Worm (Caenorhabditis elegans): Measurements from ENCODE around the gene K11D9.3.

Gene K11D9.3

DNA sequence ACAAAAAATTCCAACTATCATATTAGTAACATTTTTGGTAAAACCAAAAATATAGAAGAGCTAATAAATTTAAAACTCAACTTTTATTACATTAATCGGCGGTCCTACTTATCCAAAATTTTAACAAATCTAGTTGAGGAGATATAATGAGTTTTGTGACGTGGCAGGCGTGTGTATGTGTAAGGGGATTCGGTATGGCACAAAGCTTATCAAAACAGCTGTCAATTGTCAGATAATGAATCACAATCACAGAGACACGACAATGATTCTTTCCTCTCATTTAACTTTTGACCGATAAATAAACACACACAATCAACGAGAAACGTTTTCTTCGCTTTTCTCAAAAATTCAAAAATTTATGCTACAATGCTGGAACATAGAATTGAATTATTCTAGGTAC, at the start of gene K11D9.3:
K11D9.3 (minus strand) TSS at position 181 of the 400 bp plus-strand sequence.
- TF ChIP-seq ceh-36 (tag; optimal IDR thresholded peaks at IDR 0.05) (no peak), hnd-1 (tag; optimal IDR thresholded peaks at IDR 0.05) (no peak), flt-1 (GFP tag; IDR thresholded peaks at IDR 0.05) (no peak), sea-1 (GFP tag; conservative IDR thresholded peaks at IDR 0.05) (no peak), ama-1 (optimal IDR thresholded peaks at IDR 0.05) (no peak), ets-7 (tag; optimal IDR thresholded peaks at IDR 0.05) (no peak), F13C5.2 (tag; optimal IDR thresholded peaks at IDR 0.05) (no peak), tbx-37 (GFP tag; conservative IDR thresholded peaks at IDR 0.05) (no peak), hmbx-1 (tag; optimal IDR thresholded peaks at IDR 0.05) (no peak)

DNA sequence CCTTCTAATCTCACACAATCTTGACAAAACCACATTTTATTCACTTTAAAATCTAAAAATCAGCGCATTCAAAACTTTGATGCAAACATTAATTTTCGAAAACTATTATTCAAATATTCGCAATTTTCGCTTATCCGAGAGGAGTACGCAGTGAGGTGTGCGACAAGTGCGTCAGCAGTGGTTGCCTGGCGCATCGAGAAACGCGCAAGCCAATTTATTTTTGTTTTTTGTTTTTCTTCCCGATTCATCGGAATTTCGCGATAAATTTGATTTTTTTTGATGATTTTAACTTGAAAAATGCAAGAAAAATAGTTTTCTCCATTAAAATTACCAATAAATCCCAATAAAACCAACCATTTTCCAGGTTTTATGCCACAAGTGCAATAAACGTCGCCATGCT, 46.8 kb upstream of the K11D9.3 start, which contains the start of the genes fbxb-85 and hex-3:
fbxb-85 (minus strand) TSS at position 106 of the 400 bp plus-strand sequence.
hex-3 (plus strand) TSS at position 365 of the 400 bp plus-strand sequence.
- TF ChIP-seq aly-1 (tag; optimal IDR thresholded peaks at IDR 0.05) (peak; percentile 52), tra-4 (tag; optimal IDR thresholded peaks at IDR 0.05) (peak; percentile 56), ama-1 (optimal IDR thresholded peaks at IDR 0.05) (no peak), tbx-37 (GFP tag; conservative IDR thresholded peaks at IDR 0.05) (peak; percentile 73), flt-1 (GFP tag; IDR thresholded peaks at IDR 0.05) (peak; percentile 70), sea-1 (GFP tag; conservative IDR thresholded peaks at IDR 0.05) (0 out of 2 replicates have a peak, but pooled peaks have one; percentile 67), ceh-13 (GFP tag; optimal IDR thresholded peaks at IDR 0.05) (peak; percentile 48), F13C5.2 (tag; optimal IDR thresholded peaks at IDR 0.05) (peak; percentile 93), hmg-4 (GFP tag; optimal IDR thresholded peaks at IDR 0.05) (peak; percentile 84), tbx-11 (GFP tag; IDR thresholded peaks at IDR 0.05) (peak; percentile 76), ceh-36 (tag; optimal IDR thresholded peaks at IDR 0.05) (peak; percentile 65), hmbx-1 (tag; optimal IDR thresholded peaks at IDR 0.05) (peak; percentile 24), ets-7 (tag; optimal IDR thresholded peaks at IDR 0.05) (peak; percentile 42), hnd-1 (tag; optimal IDR thresholded peaks at IDR 0.05) (peak; percentile 32), B0310.2 (tag; optimal IDR thresholded peaks at IDR 0.05) (peak; percentile 43), pes-1 (GFP tag; IDR thresholded peaks at IDR 0.05) (peak; percentile 78), scrt-1 (GFP tag; IDR thresholded peaks at IDR 0.05) (peak; percentile 62; the same call in 1 of the 2 replicates)

DNA sequence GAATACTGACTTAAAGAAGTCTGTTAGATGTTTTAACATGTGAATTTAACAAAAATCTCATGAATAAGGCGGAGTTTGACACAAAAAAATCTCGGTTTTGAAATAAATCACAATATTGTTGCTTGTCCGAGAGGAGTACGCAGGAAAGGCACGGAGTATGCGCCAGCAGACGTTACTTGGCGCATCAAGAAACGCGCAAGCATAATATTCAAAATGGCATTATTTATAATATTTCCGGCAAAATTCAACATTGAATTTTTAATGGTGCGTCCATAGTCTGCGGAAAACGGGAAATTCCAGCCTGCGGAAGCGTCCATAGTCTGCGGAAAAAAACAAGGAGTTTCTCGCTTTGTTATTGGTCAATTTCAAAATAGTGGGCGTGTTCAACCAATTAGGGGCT, 42.9 kb upstream of the K11D9.3 start, which contains the start of gene pde-12:
pde-12 (minus strand) TSS at position 148 of the 400 bp plus-strand sequence.
- TF ChIP-seq ceh-36 (tag; optimal IDR thresholded peaks at IDR 0.05), result no peak
- peak; percentile 17 for TF ChIP-seq F13C5.2 (tag; optimal IDR thresholded peaks at IDR 0.05)
- 0 out of 2 replicates have a peak, but pooled peaks have one; percentile 17 for TF ChIP-seq flt-1 (GFP tag; IDR thresholded peaks at IDR 0.05)

DNA sequence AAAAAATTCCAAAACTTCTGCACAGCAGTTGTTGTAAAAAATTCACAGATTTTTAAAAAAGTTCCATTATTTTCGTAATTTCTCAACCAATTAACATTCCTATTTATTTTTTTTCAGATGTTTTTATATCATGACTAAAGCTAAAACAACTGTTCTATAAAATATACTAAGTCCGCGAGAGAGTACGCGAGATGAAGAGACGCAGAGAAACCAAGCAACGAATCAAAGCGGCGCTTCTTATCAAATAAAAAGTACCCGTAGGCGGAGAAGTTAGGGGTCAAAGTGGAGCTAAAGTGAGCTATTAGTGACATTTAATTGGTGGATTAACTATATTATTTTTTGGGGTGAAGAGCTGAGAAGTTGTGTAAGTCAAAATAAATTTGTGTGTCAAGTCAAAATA, 30.6 kb upstream of the K11D9.3 start, which contains the start of gene sbsp-1:
sbsp-1 (plus strand) TSS at position 301 of the 400 bp plus-strand sequence.
- TF ChIP-seq hmg-4 (GFP tag; optimal IDR thresholded peaks at IDR 0.05) (no peak), tra-4 (tag; optimal IDR thresholded peaks at IDR 0.05) (no peak), ets-7 (tag; optimal IDR thresholded peaks at IDR 0.05) (no peak), hmbx-1 (tag; optimal IDR thresholded peaks at IDR 0.05) (no peak), flt-1 (GFP tag; IDR thresholded peaks at IDR 0.05) (no peak), aly-1 (tag; optimal IDR thresholded peaks at IDR 0.05) (no peak), pes-1 (GFP tag; IDR thresholded peaks at IDR 0.05) (no peak), scrt-1 (GFP tag; IDR thresholded peaks at IDR 0.05) (no peak), sea-1 (GFP tag; conservative IDR thresholded peaks at IDR 0.05) (no peak), hnd-1 (tag; optimal IDR thresholded peaks at IDR 0.05) (no peak), ceh-13 (GFP tag; optimal IDR thresholded peaks at IDR 0.05) (no peak), ama-1 (optimal IDR thresholded peaks at IDR 0.05) (no peak)

DNA sequence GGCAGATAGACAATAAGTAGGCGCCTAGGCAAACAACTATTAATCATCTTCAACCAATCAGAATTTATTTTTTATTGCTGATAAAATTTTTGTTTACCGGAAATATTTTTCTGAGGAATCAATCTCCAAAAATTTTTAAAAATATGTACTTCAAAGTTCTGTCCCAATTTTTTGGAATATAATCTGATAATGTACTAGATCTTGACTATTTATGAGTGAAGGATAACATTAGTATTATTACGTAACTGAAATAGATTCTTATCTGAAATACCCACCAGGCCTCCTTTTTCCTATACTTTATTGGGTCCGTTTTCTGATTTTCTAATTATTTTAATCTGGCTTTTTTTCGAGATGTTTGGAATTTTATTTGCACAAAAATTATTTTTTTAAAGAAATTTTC, 29.5 kb upstream of the K11D9.3 start:
- TF ChIP-seq tra-4 (tag; optimal IDR thresholded peaks at IDR 0.05), result no peak
- TF ChIP-seq scrt-1 (GFP tag; IDR thresholded peaks at IDR 0.05), result no peak
- TF ChIP-seq B0310.2 (tag; optimal IDR thresholded peaks at IDR 0.05), result no peak
- TF ChIP-seq ceh-36 (tag; optimal IDR thresholded peaks at IDR 0.05), result no peak
- TF ChIP-seq tbx-11 (GFP tag; IDR thresholded peaks at IDR 0.05), result no peak
- no peak for TF ChIP-seq flt-1 (GFP tag; IDR thresholded peaks at IDR 0.05)
- TF ChIP-seq pes-1 (GFP tag; IDR thresholded peaks at IDR 0.05), result no peak
- TF ChIP-seq ama-1 (optimal IDR thresholded peaks at IDR 0.05), result no peak
- no peak for TF ChIP-seq ets-7 (tag; optimal IDR thresholded peaks at IDR 0.05)
- TF ChIP-seq hmg-4 (GFP tag; optimal IDR thresholded peaks at IDR 0.05), result no peak
- TF ChIP-seq aly-1 (tag; optimal IDR thresholded peaks at IDR 0.05), result no peak
- no peak for TF ChIP-seq hmbx-1 (tag; optimal IDR thresholded peaks at IDR 0.05)
- TF ChIP-seq ceh-13 (GFP tag; optimal IDR thresholded peaks at IDR 0.05), result no peak
- no peak for TF ChIP-seq hnd-1 (tag; optimal IDR thresholded peaks at IDR 0.05)

DNA sequence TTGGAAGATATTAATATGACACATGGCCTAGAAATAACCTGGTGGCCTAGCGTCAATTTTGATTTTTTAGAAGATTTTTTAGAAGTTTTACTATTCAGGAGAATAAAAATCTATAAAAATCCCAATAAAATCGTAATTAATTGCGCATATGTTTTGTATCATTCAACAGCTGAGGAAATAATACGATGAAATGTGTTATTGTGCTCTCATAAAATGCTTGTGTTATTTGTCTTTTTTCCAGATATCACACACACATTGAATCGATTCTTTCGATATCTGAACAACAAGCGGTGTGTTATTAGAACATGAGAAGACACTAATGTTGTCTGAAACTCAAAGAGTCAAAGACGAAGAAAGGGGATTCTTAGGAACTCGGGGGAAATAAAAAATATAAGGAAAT, 23.1 kb upstream of the K11D9.3 start:
- TF ChIP-seq aly-1 (tag; optimal IDR thresholded peaks at IDR 0.05), result no peak
- TF ChIP-seq scrt-1 (GFP tag; IDR thresholded peaks at IDR 0.05), result no peak
- TF ChIP-seq ama-1 (optimal IDR thresholded peaks at IDR 0.05), result no peak
- TF ChIP-seq B0310.2 (tag; optimal IDR thresholded peaks at IDR 0.05), result no peak
- no peak for TF ChIP-seq sea-1 (GFP tag; conservative IDR thresholded peaks at IDR 0.05)
- no peak for TF ChIP-seq F13C5.2 (tag; optimal IDR thresholded peaks at IDR 0.05)
- no peak for TF ChIP-seq hmbx-1 (tag; optimal IDR thresholded peaks at IDR 0.05)
- TF ChIP-seq ceh-36 (tag; optimal IDR thresholded peaks at IDR 0.05), result no peak
- TF ChIP-seq hnd-1 (tag; optimal IDR thresholded peaks at IDR 0.05), result no peak
- TF ChIP-seq flt-1 (GFP tag; IDR thresholded peaks at IDR 0.05), result no peak
- TF ChIP-seq tbx-11 (GFP tag; IDR thresholded peaks at IDR 0.05), result no peak
- TF ChIP-seq tra-4 (tag; optimal IDR thresholded peaks at IDR 0.05), result no peak
- no peak for TF ChIP-seq hmg-4 (GFP tag; optimal IDR thresholded peaks at IDR 0.05)

DNA sequence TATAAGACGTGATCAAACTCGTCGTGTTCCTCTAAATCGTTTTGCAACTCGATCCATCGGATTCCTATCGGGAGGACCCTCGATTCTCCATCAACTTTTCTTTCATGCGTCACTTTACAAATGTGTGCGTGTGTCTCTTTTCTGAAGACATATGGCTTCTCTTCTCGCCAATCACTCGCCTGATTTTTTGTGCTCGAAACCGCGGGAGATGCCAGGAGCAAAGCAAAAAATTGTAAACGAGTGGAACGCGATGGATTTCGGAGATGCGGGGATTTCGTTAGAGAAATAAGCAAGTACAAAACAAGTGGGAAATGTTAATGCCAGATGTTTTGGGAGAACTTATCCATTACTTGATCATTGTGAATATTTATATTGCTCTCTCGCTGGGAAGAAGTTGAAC, 22.2 kb upstream of the K11D9.3 start:
- TF ChIP-seq hnd-1 (tag; optimal IDR thresholded peaks at IDR 0.05) (no peak), aly-1 (tag; optimal IDR thresholded peaks at IDR 0.05) (no peak), pes-1 (GFP tag; IDR thresholded peaks at IDR 0.05) (no peak), tbx-11 (GFP tag; IDR thresholded peaks at IDR 0.05) (no peak), ets-7 (tag; optimal IDR thresholded peaks at IDR 0.05) (no peak), ceh-36 (tag; optimal IDR thresholded peaks at IDR 0.05) (no peak)

Measured in whole organism, early embryonic.